Fruit fly (Drosophila melanogaster) whole organism, prepupa: ENCODE data around the gene CG32052.

Source experiments
- CG10631 ChIP-seq: fragments of 200-800 bp; sonication (Bioruptor generic); optimal IDR thresholded peaks from 2 replicates; lab custom pipeline; 2016; ENCODE audit warnings: missing biosample characterization, missing genetic modification characterization
- CG11294 ChIP-seq: fragments of 200-800 bp; sonication (Bioruptor generic); IDR thresholded peaks from 2 replicates; pipeline ENCODE4 v1.3.6; 2022; ENCODE audit warnings: missing biosample characterization, missing genetic modification characterization
- CG11762 ChIP-seq: fragments of 200-800 bp; sonication (Bioruptor generic); optimal IDR thresholded peaks from 3 replicates; lab custom pipeline; 2016; ENCODE audit warnings: missing biosample characterization, missing genetic modification characterization; ENCODE audit not compliant: insufficient read depth
- CG15336 ChIP-seq: fragments of 200-800 bp; sonication (Bioruptor generic); IDR thresholded peaks from 2 replicates; pipeline ENCODE4 v1.3.6; 2022; ENCODE audit warnings: missing biosample characterization, missing genetic modification characterization
- CG1621 ChIP-seq: fragments of 200-800 bp; sonication (Bioruptor generic); optimal IDR thresholded peaks from 3 replicates; lab custom pipeline; 2018; ENCODE audit warnings: missing biosample characterization, mild to moderate bottlenecking, missing genetic modification characterization
- CG16779 ChIP-seq: fragments of 200-800 bp; sonication (Bioruptor generic); optimal IDR thresholded peaks from 3 replicates; lab custom pipeline; 2017; ENCODE audit warnings: missing biosample characterization, mild to moderate bottlenecking, missing genetic modification characterization
- CG3032 ChIP-seq: fragments of 200-800 bp; optimal IDR thresholded peaks from 2 replicates; lab custom pipeline; 2019; ENCODE audit warnings: missing biosample characterization, mild to moderate bottlenecking, missing genetic modification characterization, moderate library complexity
- CG31627 ChIP-seq: fragments of 200-800 bp; sonication (Bioruptor generic); optimal IDR thresholded peaks from 3 replicates; lab custom pipeline; 2016; ENCODE audit warnings: missing biosample characterization, missing genetic modification characterization
- CG32006 ChIP-seq: fragments of 200-800 bp; sonication (Bioruptor generic); optimal IDR thresholded peaks from 3 replicates; lab custom pipeline; 2017; ENCODE audit warnings: missing biosample characterization, mild to moderate bottlenecking, missing genetic modification characterization
- CG34406 ChIP-seq: fragments of 200-800 bp; sonication (Bioruptor generic); optimal IDR thresholded peaks from 3 replicates; lab custom pipeline; 2016; ENCODE audit warnings: missing biosample characterization, missing genetic modification characterization
- CG3919 ChIP-seq: fragments of 200-800 bp; sonication (Bioruptor generic); optimal IDR thresholded peaks from 3 replicates; lab custom pipeline; 2016; ENCODE audit warnings: missing biosample characterization, missing genetic modification characterization
- CG6163 ChIP-seq: fragments of 200-800 bp; sonication (Bioruptor generic); IDR thresholded peaks from 3 replicates; pipeline ENCODE4 v1.3.6; 2022; ENCODE audit warnings: missing biosample characterization, missing genetic modification characterization
- CG6276 ChIP-seq: fragments of 200-800 bp; sonication (Bioruptor generic); optimal IDR thresholded peaks from 2 replicates; lab custom pipeline; 2017; ENCODE audit warnings: missing biosample characterization, mild to moderate bottlenecking, missing genetic modification characterization
- CG6792 ChIP-seq: fragments of 200-800 bp; sonication (Bioruptor generic); optimal IDR thresholded peaks from 3 replicates; lab custom pipeline; 2016; ENCODE audit warnings: missing biosample characterization, missing genetic modification characterization
- CG6808 ChIP-seq: fragments of 200-800 bp; sonication (Bioruptor generic); optimal IDR thresholded peaks from 3 replicates; lab custom pipeline; 2017; ENCODE audit warnings: missing biosample characterization, missing genetic modification characterization, mild to moderate bottlenecking, moderate library complexity, missing genetic modification reagents
- CG6854 ChIP-seq: fragments of 200-800 bp; sonication (Bioruptor generic); optimal IDR thresholded peaks from 2 replicates; lab custom pipeline; 2017; ENCODE audit warnings: missing biosample characterization, mild to moderate bottlenecking, missing genetic modification characterization
- CG7368 ChIP-seq: fragments of 200-800 bp; sonication (Bioruptor generic); optimal IDR thresholded peaks from 3 replicates; lab custom pipeline; 2016; ENCODE audit warnings: missing biosample characterization, missing genetic modification characterization
- CG8119 ChIP-seq: fragments of 200-800 bp; sonication (Bioruptor generic); IDR thresholded peaks from 3 replicates; pipeline ENCODE4 v1.3.6; 2022; ENCODE audit warnings: missing biosample characterization, missing genetic modification characterization
- CG8319 ChIP-seq: fragments of 200-800 bp; sonication (Bioruptor generic); optimal IDR thresholded peaks from 3 replicates; lab custom pipeline; 2016; ENCODE audit warnings: missing biosample characterization, missing genetic modification characterization
- CG8632 ChIP-seq: fragments of 200-800 bp; sonication (Bioruptor generic); optimal IDR thresholded peaks from 3 replicates; lab custom pipeline; 2016; ENCODE audit warnings: missing biosample characterization, missing genetic modification characterization
- CG9139 ChIP-seq: fragments of 200-800 bp; sonication (Bioruptor generic); optimal IDR thresholded peaks from 3 replicates; lab custom pipeline; 2017; ENCODE audit warnings: missing biosample characterization, mild to moderate bottlenecking, missing genetic modification characterization
- Eip75B ChIP-seq: fragments of 200-800 bp; sonication (Bioruptor generic); optimal IDR thresholded peaks from 3 replicates; lab custom pipeline; 2016; ENCODE audit warnings: missing biosample characterization, missing genetic modification characterization
- Eip93F ChIP-seq: fragments of 200-800 bp; sonication (Bioruptor generic); optimal IDR thresholded peaks from 2 replicates; lab custom pipeline; 2016; ENCODE audit warnings: missing biosample characterization, mild to moderate bottlenecking, missing genetic modification characterization
- Ets21C ChIP-seq: fragments of 200-800 bp; sonication (Bioruptor generic); optimal IDR thresholded peaks from 3 replicates; lab custom pipeline; 2016; ENCODE audit warnings: missing biosample characterization, missing genetic modification characterization
- Ets96B ChIP-seq: fragments of 200-800 bp; optimal IDR thresholded peaks from 2 replicates; lab custom pipeline; 2019; ENCODE audit warnings: missing biosample characterization, mild to moderate bottlenecking, missing genetic modification characterization, moderate library complexity
- Gug ChIP-seq: fragments of 200-800 bp; sonication (Bioruptor generic); IDR thresholded peaks from 2 replicates; pipeline ENCODE4 v1.3.6; 2022; ENCODE audit warnings: missing biosample characterization, missing genetic modification characterization
- Hr38 ChIP-seq: sonication (Bioruptor generic); optimal IDR thresholded peaks from 2 replicates; lab custom pipeline; 2016; ENCODE audit warnings: missing biosample characterization, missing genetic modification characterization
- Hr39 ChIP-seq: fragments of 200-800 bp; sonication (Bioruptor generic); optimal IDR thresholded peaks from 2 replicates; lab custom pipeline; 2016; ENCODE audit warnings: missing biosample characterization, missing genetic modification characterization
- Hr4 ChIP-seq: fragments of 200-800 bp; sonication (Bioruptor generic); optimal IDR thresholded peaks from 3 replicates; lab custom pipeline; 2016; ENCODE audit warnings: missing biosample characterization, missing genetic modification characterization
- Lpt ChIP-seq: fragments of 200-800 bp; sonication (Bioruptor generic); optimal IDR thresholded peaks from 3 replicates; lab custom pipeline; 2016; ENCODE audit warnings: missing biosample characterization, missing genetic modification characterization
- Met ChIP-seq: fragments of 200-800 bp; sonication (Bioruptor generic); optimal IDR thresholded peaks from 3 replicates; lab custom pipeline; 2016; ENCODE audit warnings: missing biosample characterization, missing genetic modification characterization
- OdsH ChIP-seq: fragments of 200-800 bp; sonication (Bioruptor generic); optimal IDR thresholded peaks from 3 replicates; lab custom pipeline; 2016; ENCODE audit warnings: missing biosample characterization, missing genetic modification characterization
- Smox ChIP-seq: fragments of 200-800 bp; sonication (Bioruptor generic); optimal IDR thresholded peaks from 3 replicates; lab custom pipeline; 2016; ENCODE audit warnings: missing biosample characterization, missing genetic modification characterization
- Sox102F ChIP-seq: fragments of 200-800 bp; sonication (Bioruptor generic); optimal IDR thresholded peaks from 2 replicates; lab custom pipeline; 2016; ENCODE audit warnings: missing biosample characterization, mild to moderate bottlenecking, missing genetic modification characterization
- Sox14 ChIP-seq: fragments of 200-800 bp; sonication (Bioruptor generic); optimal IDR thresholded peaks from 3 replicates; lab custom pipeline; 2016; ENCODE audit warnings: missing biosample characterization, missing genetic modification characterization
- Sox15 ChIP-seq: fragments of 200-800 bp; sonication (Bioruptor generic); optimal IDR thresholded peaks from 3 replicates; lab custom pipeline; 2016; ENCODE audit warnings: missing biosample characterization, missing genetic modification characterization
- achi ChIP-seq: fragments of 200-800 bp; sonication (Bioruptor generic); optimal IDR thresholded peaks from 3 replicates; lab custom pipeline; 2016; ENCODE audit warnings: missing biosample characterization, missing genetic modification characterization
- acj6 ChIP-seq: fragments of 200-800 bp; sonication (Bioruptor generic); optimal IDR thresholded peaks from 3 replicates; lab custom pipeline; 2016; ENCODE audit warnings: missing biosample characterization, missing genetic modification characterization
- cyc ChIP-seq: fragments of 200-800 bp; sonication (Bioruptor generic); optimal IDR thresholded peaks from 3 replicates; lab custom pipeline; 2016; ENCODE audit warnings: missing biosample characterization, missing genetic modification characterization
- dac ChIP-seq: fragments of 200-800 bp; sonication (Bioruptor generic); optimal IDR thresholded peaks from 2 replicates; lab custom pipeline; 2017; ENCODE audit warnings: missing biosample characterization, mild to moderate bottlenecking, missing genetic modification characterization
- dsx ChIP-seq: fragments of 200-800 bp; optimal IDR thresholded peaks from 3 replicates; lab custom pipeline; 2019; ENCODE audit warnings: missing biosample characterization, mild to moderate bottlenecking, missing genetic modification characterization, moderate library complexity; ENCODE audit not compliant: poor library complexity, severe bottlenecking
- eg ChIP-seq: fragments of 200-800 bp; sonication (Bioruptor generic); IDR thresholded peaks from 3 replicates; pipeline ENCODE4 v1.3.6; 2022; ENCODE audit warnings: missing biosample characterization, missing genetic modification characterization
- fd59A ChIP-seq: fragments of 200-800 bp; sonication (Bioruptor generic); optimal IDR thresholded peaks from 2 replicates; lab custom pipeline; 2017; ENCODE audit warnings: missing biosample characterization, mild to moderate bottlenecking, missing genetic modification characterization, missing genetic modification reagents
- fd85E ChIP-seq: fragments of 200-800 bp; sonication (Bioruptor generic); optimal IDR thresholded peaks from 3 replicates; lab custom pipeline; 2016; ENCODE audit warnings: missing biosample characterization, missing genetic modification characterization
- fkh ChIP-seq: fragments of 200-800 bp; sonication (Bioruptor generic); optimal IDR thresholded peaks from 3 replicates; lab custom pipeline; 2017; ENCODE audit warnings: missing biosample characterization, mild to moderate bottlenecking, missing genetic modification characterization, moderate library complexity
- net ChIP-seq: fragments of 200-800 bp; sonication (Bioruptor generic); optimal IDR thresholded peaks from 3 replicates; lab custom pipeline; 2016; ENCODE audit warnings: missing biosample characterization, missing genetic modification characterization
- salr ChIP-seq, 2 experiments: fragments of 200-800 bp; sonication (Bioruptor generic); optimal IDR thresholded peaks; 3 replicates each; lab custom pipeline; 2016 to 2018; ENCODE audit warnings: missing biosample characterization in 2 of 2, missing genetic modification characterization in 2 of 2, mild to moderate bottlenecking in 1 of 2
- spab ChIP-seq: fragments of 200-800 bp; sonication (Bioruptor generic); optimal IDR thresholded peaks from 2 replicates; lab custom pipeline; 2017; ENCODE audit warnings: missing biosample characterization, mild to moderate bottlenecking, missing genetic modification characterization, missing genetic modification reagents
- topi ChIP-seq: fragments of 200-800 bp; sonication (Bioruptor generic); optimal IDR thresholded peaks from 3 replicates; lab custom pipeline; 2016; ENCODE audit warnings: missing biosample characterization, missing genetic modification characterization

CG32052 gene

dm6 chr3L:9739629-9740028, 47.2 kb upstream of the CG32052 start (continued):
- TF ChIP-seq Smox (GFP tag; lab: Kevin White, UChicago) (no peak), Lpt (GFP tag; lab: Kevin White, UChicago) (peak; percentile 16), Met (no peak), CG3919 (GFP tag; lab: Kevin White, UChicago) (peak; percentile 54), CG6163 (peak; percentile 46; the same call in 1 of the 3 replicates), eg (GFP tag; lab: Robert Waterston, UW) (peak; percentile 68), Hr4 (GFP tag; lab: Kevin White, UChicago) (peak; percentile 41), Eip93F (GFP tag; lab: Kevin White, UChicago) (no peak), CG6808 (peak; percentile 20), achi (GFP tag; lab: Kevin White, UChicago) (peak; percentile 49), CG11294 (no peak), topi (GFP tag; lab: Kevin White, UChicago) (peak; percentile 35), CG6854 (no peak), CG9139 (no peak), OdsH (no peak), CG34406 (GFP tag; lab: Kevin White, UChicago) (peak; percentile 33)

DNA sequence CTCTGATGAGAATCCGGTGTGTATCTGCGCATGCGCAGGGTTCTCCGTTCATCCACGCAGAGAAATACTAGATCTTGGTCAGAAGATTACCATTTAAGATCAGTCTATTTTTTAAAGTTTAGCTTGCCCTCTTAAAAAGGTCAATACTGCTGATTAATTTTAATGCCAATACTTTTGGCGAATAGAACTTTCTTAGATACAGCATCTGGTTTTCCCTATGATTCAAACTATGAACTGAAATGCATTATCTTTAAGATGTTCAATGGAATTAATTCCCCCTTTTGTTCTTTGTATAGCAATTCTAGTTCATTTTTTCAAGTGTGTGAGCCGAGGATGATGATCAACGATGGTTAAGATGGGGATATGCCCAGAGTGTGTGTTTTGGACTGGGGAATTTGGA, 44.5 kb upstream of the CG32052 start:
- TF ChIP-seq Sox102F (peak; percentile 55), dsx (GFP tag; lab: Kevin White, UChicago) (peak; percentile 41), dac (no peak), Hr38 (GFP tag; lab: Kevin White, UChicago) (no peak), CG15336 (peak; percentile 9; the same call in 1 of the 2 replicates), CG9139 (peak; percentile 22), CG11762 (GFP tag; lab: Kevin White, UChicago) (peak; percentile 53), cyc (GFP tag; lab: Kevin White, UChicago) (peak; percentile 82), CG8632 (GFP tag; lab: Kevin White, UChicago) (no peak), Hr4 (GFP tag; lab: Kevin White, UChicago) (no peak), Gug (no peak), Eip93F (GFP tag; lab: Kevin White, UChicago) (no peak), CG32006 (GFP tag; lab: Kevin White, UChicago) (peak; percentile 47), Ets96B (tag; lab: Kevin White, UChicago) (peak; percentile 76), CG3032 (tag; lab: Kevin White, UChicago) (peak; percentile 83), Smox (GFP tag; lab: Kevin White, UChicago) (peak; percentile 54), fkh (GFP tag; lab: Kevin White, UChicago) (no peak), CG10631 (GFP tag; lab: Kevin White, UChicago) (peak; percentile 62), topi (GFP tag; lab: Kevin White, UChicago) (peak; percentile 73), CG31627 (GFP tag; lab: Kevin White, UChicago) (peak; percentile 40), fd59A (GFP tag; lab: Kevin White, UChicago) (peak; percentile 28), Lpt (GFP tag; lab: Kevin White, UChicago) (peak; percentile 35), salr (GFP tag; optimal IDR thresholded peaks at IDR 0.05; lab: Kevin White, UChicago) (peak in 1 of 2 experiments; percentile 69), fd85E (GFP tag; lab: Kevin White, UChicago) (no peak), Ets21C (GFP tag; lab: Kevin White, UChicago) (peak; percentile 37), CG1621 (no peak), eg (GFP tag; lab: Robert Waterston, UW) (peak; percentile 42; the same call in 2 of the 3 replicates), OdsH (peak; percentile 15), CG16779 (tag; lab: Kevin White, UChicago) (no peak), CG3919 (GFP tag; lab: Kevin White, UChicago) (peak; percentile 73), CG6276 (GFP tag; lab: Kevin White, UChicago) (no peak), spab (GFP tag; lab: Kevin White, UChicago) (peak; percentile 20), CG7368 (peak; percentile 43), Met (peak; percentile 69), CG6792 (GFP tag; lab: Kevin White, UChicago) (peak; percentile 3), Hr39 (GFP tag; lab: Kevin White, UChicago) (peak; percentile 42), CG6808 (peak; percentile 85), Sox15 (GFP tag; lab: Kevin White, UChicago) (no peak), net (GFP tag; lab: Kevin White, UChicago) (peak; percentile 10), CG8319 (GFP tag; lab: Kevin White, UChicago) (no peak), Eip75B (GFP tag; lab: Kevin White, UChicago) (peak; percentile 54), acj6 (GFP tag; lab: Kevin White, UChicago) (peak; percentile 33), Sox14 (GFP tag; lab: Kevin White, UChicago) (peak; percentile 60), CG8119 (peak; percentile 57), achi (GFP tag; lab: Kevin White, UChicago) (peak; percentile 44)
